Worm (Caenorhabditis elegans) whole organism, L3 larva: ENCODE results near the gene prmt-1.

ENCODE experiments used
- R02D3.7 ChIP-seq: fragments of 150-350 bp; optimal IDR thresholded peaks from 2 replicates; lab custom pipeline; 2014; ENCODE audit warnings: missing biosample characterization, missing genetic modification characterization
- ZK546.5 ChIP-seq: sonication (generic microtip); optimal IDR thresholded peaks from 2 replicates; lab custom pipeline; 2017; ENCODE audit warnings: missing biosample characterization, missing genetic modification characterization
- aly-2 ChIP-seq: fragments of 150-350 bp; optimal IDR thresholded peaks from 2 replicates; lab custom pipeline; 2014; ENCODE audit warnings: missing biosample characterization, missing genetic modification characterization
- ama-1 ChIP-seq: fragments of 150-350 bp; optimal IDR thresholded peaks from 2 replicates; lab custom pipeline; 2018
- ceh-16 ChIP-seq: sonication (generic microtip); optimal IDR thresholded peaks from 2 replicates; lab custom pipeline; 2017; ENCODE audit warnings: missing biosample characterization, missing genetic modification characterization
- ceh-28 ChIP-seq: fragments of 150-350 bp; optimal IDR thresholded peaks from 2 replicates; lab custom pipeline; 2014; ENCODE audit warnings: missing biosample characterization, missing genetic modification reagents, missing genetic modification characterization
- ceh-82 ChIP-seq: fragments of 150-350 bp; optimal IDR thresholded peaks from 2 replicates; lab custom pipeline; 2014; ENCODE audit warnings: missing biosample characterization, missing genetic modification characterization
- ceh-9 ChIP-seq: sonication (generic microtip); optimal IDR thresholded peaks from 2 replicates; lab custom pipeline; 2018; ENCODE audit warnings: missing biosample characterization, missing genetic modification characterization
- egl-27 ChIP-seq: sonication (generic microtip); optimal IDR thresholded peaks from 4 replicates; lab custom pipeline; 2017; ENCODE audit warnings: missing biosample characterization, missing genetic modification reagents, missing genetic modification characterization
- egl-5 ChIP-seq: fragments of 150-350 bp; optimal IDR thresholded peaks from 2 replicates; lab custom pipeline; 2017; ENCODE audit warnings: missing biosample characterization, missing genetic modification reagents, missing genetic modification characterization, inconsistent platforms
- elt-1 ChIP-seq: fragments of 150-350 bp; optimal IDR thresholded peaks from 2 replicates; lab custom pipeline; 2014; ENCODE audit warnings: missing biosample characterization, missing genetic modification characterization
- elt-2 ChIP-seq: sonication (generic microtip); optimal IDR thresholded peaks from 2 replicates; lab custom pipeline; 2016; ENCODE audit warnings: missing genetic modification reagents, mild to moderate bottlenecking, missing genetic modification characterization, missing compliant biosample characterization
- elt-3 ChIP-seq, 3 experiments: fragments of 150-350 bp in 1 of 3; sonication (generic microtip) in 2 of 3; optimal IDR thresholded peaks; 2 replicates in 2 of 3; 4 replicates in 1 of 3; lab custom pipeline; 2014 to 2017; ENCODE audit warnings: missing biosample characterization in 3 of 3, missing genetic modification characterization in 3 of 3
- eor-1 ChIP-seq, 2 experiments: fragments of 150-350 bp; optimal IDR thresholded peaks; 2 replicates each; lab custom pipeline; 2014 to 2018; ENCODE audit warnings: missing biosample characterization in 2 of 2, missing genetic modification characterization in 2 of 2
- fkh-10 ChIP-seq: sonication (generic microtip); optimal IDR thresholded peaks from 2 replicates; lab custom pipeline; 2017; ENCODE audit warnings: missing biosample characterization, missing genetic modification reagents, missing genetic modification characterization
- fkh-2 ChIP-seq: fragments of 150-350 bp; optimal IDR thresholded peaks from 2 replicates; lab custom pipeline; 2014; ENCODE audit warnings: missing biosample characterization, missing genetic modification reagents, missing genetic modification characterization
- hmg-11 ChIP-seq: sonication (generic microtip); optimal IDR thresholded peaks from 2 replicates; lab custom pipeline; 2016; ENCODE audit warnings: missing genetic modification characterization, missing compliant biosample characterization
- lin-15B ChIP-seq: fragments of 150-350 bp; optimal IDR thresholded peaks from 2 replicates; lab custom pipeline; 2014; ENCODE audit warnings: missing biosample characterization, missing genetic modification characterization
- lin-39 ChIP-seq: fragments of 150-350 bp; optimal IDR thresholded peaks from 2 replicates; lab custom pipeline; 2018; ENCODE audit warnings: missing biosample characterization, missing genetic modification reagents, missing genetic modification characterization
- lsy-12 ChIP-seq: sonication (generic microtip); optimal IDR thresholded peaks from 2 replicates; lab custom pipeline; 2016; ENCODE audit warnings: mild to moderate bottlenecking, missing genetic modification characterization, missing compliant biosample characterization
- mml-1 ChIP-seq: fragments of 150-350 bp; sonication (generic microtip); optimal IDR thresholded peaks from 3 replicates; lab custom pipeline; 2014; ENCODE audit warnings: missing biosample characterization, missing genetic modification characterization
- nfya-1 ChIP-seq: sonication (generic microtip); optimal IDR thresholded peaks from 2 replicates; lab custom pipeline; 2017; ENCODE audit warnings: missing genetic modification characterization, mild to moderate bottlenecking, missing compliant biosample characterization, antibody characterized with exemption, moderate library complexity; ENCODE audit not compliant: insufficient read depth
- nhr-12 ChIP-seq: fragments of 150-350 bp; optimal IDR thresholded peaks from 2 replicates; lab custom pipeline; 2014; ENCODE audit warnings: missing biosample characterization, missing genetic modification characterization
- nhr-23 ChIP-seq: fragments of 150-350 bp; optimal IDR thresholded peaks from 2 replicates; lab custom pipeline; 2014; ENCODE audit warnings: missing biosample characterization, missing genetic modification reagents, missing genetic modification characterization
- nhr-237 ChIP-seq: fragments of 150-350 bp; optimal IDR thresholded peaks from 2 replicates; lab custom pipeline; 2014; ENCODE audit warnings: missing biosample characterization, missing genetic modification characterization
- nhr-25 ChIP-seq: sonication (generic microtip); optimal IDR thresholded peaks from 2 replicates; lab custom pipeline; 2017; ENCODE audit warnings: missing biosample characterization, missing genetic modification characterization
- nhr-28 ChIP-seq: fragments of 150-350 bp; optimal IDR thresholded peaks from 2 replicates; lab custom pipeline; 2014; ENCODE audit warnings: missing biosample characterization, missing genetic modification characterization
- nhr-43 ChIP-seq: sonication (generic microtip); optimal IDR thresholded peaks from 2 replicates; lab custom pipeline; 2016; ENCODE audit warnings: mild to moderate bottlenecking, missing genetic modification characterization, missing compliant biosample characterization; ENCODE audit not compliant: poor library complexity, severe bottlenecking
- nhr-67 ChIP-seq: fragments of 150-350 bp; optimal IDR thresholded peaks from 2 replicates; lab custom pipeline; 2014; ENCODE audit warnings: missing biosample characterization, missing genetic modification characterization
- nhr-76 ChIP-seq: fragments of 150-350 bp; sonication (generic microtip); optimal IDR thresholded peaks from 5 replicates; lab custom pipeline; 2014; ENCODE audit warnings: missing biosample characterization, missing genetic modification characterization
- nhr-77 ChIP-seq: fragments of 150-350 bp; optimal IDR thresholded peaks from 2 replicates; lab custom pipeline; 2014; ENCODE audit warnings: missing biosample characterization, missing genetic modification characterization
- pha-4 ChIP-seq: fragments of 150-350 bp; optimal IDR thresholded peaks from 2 replicates; lab custom pipeline; 2014; ENCODE audit warnings: missing biosample characterization, missing genetic modification reagents, missing genetic modification characterization
- pqm-1 ChIP-seq: fragments of 150-350 bp; optimal IDR thresholded peaks from 2 replicates; lab custom pipeline; 2017; ENCODE audit warnings: missing biosample characterization, missing genetic modification characterization, inconsistent platforms
- sea-2 ChIP-seq: fragments of 150-350 bp; sonication (generic microtip); optimal IDR thresholded peaks from 4 replicates; lab custom pipeline; 2014; ENCODE audit warnings: missing biosample characterization, missing genetic modification reagents, missing genetic modification characterization
- snpc-4 ChIP-seq: fragments of 150-350 bp; optimal IDR thresholded peaks from 2 replicates; lab custom pipeline; 2014; ENCODE audit warnings: missing biosample characterization, missing genetic modification characterization
- tbx-2 ChIP-seq: sonication (generic microtip); optimal IDR thresholded peaks from 2 replicates; lab custom pipeline; 2016; ENCODE audit warnings: mild to moderate bottlenecking, missing genetic modification characterization, missing compliant biosample characterization
- zag-1 ChIP-seq: fragments of 150-350 bp; optimal IDR thresholded peaks from 2 replicates; lab custom pipeline; 2014; ENCODE audit warnings: missing biosample characterization, missing genetic modification characterization
- ztf-4 ChIP-seq: fragments of 150-350 bp; optimal IDR thresholded peaks from 2 replicates; lab custom pipeline; 2014; ENCODE audit warnings: missing biosample characterization, missing genetic modification characterization

prmt-1 gene

ce11 chrV:20276923-20277322 lies 7.4 kb upstream of the prmt-1 start:
- TF ChIP-seq ztf-4 (tag; lab: Kevin White, UChicago) (no peak), ceh-82 (no peak), snpc-4 (tag; lab: Kevin White, UChicago) (no peak), mml-1 (tag; lab: Kevin White, UChicago) (no peak), nhr-12 (tag; lab: Kevin White, UChicago) (no peak), hmg-11 (tag; lab: Kevin White, UChicago) (no peak), nhr-43 (tag; lab: Kevin White, UChicago) (no peak), ceh-9 (no peak), elt-1 (tag; lab: Kevin White, UChicago) (no peak), nhr-23 (tag; lab: Kevin White, UChicago) (no peak), fkh-2 (no peak), R02D3.7 (no peak)
- TF ChIP-seq, all 47 proteins: peak for 0

ce11 chrV:20266992-20267391 lies 2.5 kb downstream of the prmt-1 start, which contains the start of gene mdt-17:
Gene mdt-17 (minus strand): TSS chrV:20267247.
- TF ChIP-seq R02D3.7 (no peak), ama-1 (lab: Kevin White, UChicago) (no peak), fkh-2 (no peak), nhr-43 (tag; lab: Kevin White, UChicago) (no peak), elt-1 (tag; lab: Kevin White, UChicago) (no peak), nhr-12 (tag; lab: Kevin White, UChicago) (no peak), zag-1 (no peak), hmg-11 (tag; lab: Kevin White, UChicago) (no peak), elt-2 (tag; lab: Kevin White, UChicago) (no peak), lin-15B (tag; lab: Kevin White, UChicago) (no peak), nhr-76 (tag; lab: Kevin White, UChicago) (no peak), snpc-4 (tag; lab: Kevin White, UChicago) (no peak), ceh-16 (tag; lab: Kevin White, UChicago) (no peak), ZK546.5 (no peak), nhr-28 (tag; lab: Kevin White, UChicago) (no peak)
- TF ChIP-seq, all 47 proteins: peak for 0

ce11 chrV:20249438-20250120 lies 19.9 kb downstream of the prmt-1 start, which contains the start of gene swsn-1:
Gene swsn-1 (minus strand): TSS chrV:20249488.
- TF ChIP-seq sea-2 (GFP tag; lab: Kevin White, UChicago), result no peak
- no peak for TF ChIP-seq nhr-67
- TF ChIP-seq ceh-16 (tag; lab: Kevin White, UChicago), result no peak
- no peak for TF ChIP-seq nhr-43 (tag; lab: Kevin White, UChicago)
- TF ChIP-seq nhr-76 (tag; lab: Kevin White, UChicago), result no peak
- TF ChIP-seq lin-39 (tag; lab: Kevin White, UChicago), result no peak
- no peak for TF ChIP-seq tbx-2
- no peak for TF ChIP-seq nhr-77
- TF ChIP-seq ceh-82, result no peak
- TF ChIP-seq zag-1, result no peak
- peak; percentile 6 for TF ChIP-seq pqm-1 (tag; lab: Kevin White, UChicago)
- TF ChIP-seq nhr-12 (tag; lab: Kevin White, UChicago), result no peak
- TF ChIP-seq nhr-23 (tag; lab: Kevin White, UChicago), result no peak
- peak; percentile 63 for TF ChIP-seq nfya-1 (tag; lab: Kevin White, UChicago)
- TF ChIP-seq nhr-237 (tag; lab: Kevin White, UChicago), result no peak
- no peak for TF ChIP-seq nhr-25
- TF ChIP-seq mml-1 (tag; lab: Kevin White, UChicago), result no peak
- TF ChIP-seq egl-27 (tag; lab: Kevin White, UChicago), result no peak
- no peak for TF ChIP-seq nhr-28 (tag; lab: Kevin White, UChicago)
- TF ChIP-seq eor-1 (tag; optimal IDR thresholded peaks at IDR 0.05; lab: Kevin White, UChicago), result no peak
- TF ChIP-seq hmg-11 (tag; lab: Kevin White, UChicago), result peak; percentile 85
- TF ChIP-seq elt-3 (tag; optimal IDR thresholded peaks at IDR 0.05; lab: Kevin White, UChicago), result no peak
- no peak for TF ChIP-seq elt-2 (tag; lab: Kevin White, UChicago)
- no peak for TF ChIP-seq ama-1 (lab: Kevin White, UChicago)
- no peak for TF ChIP-seq egl-5
- no peak for TF ChIP-seq elt-1 (tag; lab: Kevin White, UChicago)
- peak; percentile 36 for TF ChIP-seq ceh-28 (tag; lab: Kevin White, UChicago)
- peak; percentile 10 for TF ChIP-seq lin-15B (tag; lab: Kevin White, UChicago)
- no peak for TF ChIP-seq fkh-2
- TF ChIP-seq fkh-10 (GFP tag; lab: Kevin White, UChicago), result no peak
- no peak for TF ChIP-seq pha-4 (tag; lab: Kevin White, UChicago)
- TF ChIP-seq ceh-9, result no peak
- no peak for TF ChIP-seq R02D3.7
- no peak for TF ChIP-seq aly-2 (tag; lab: Kevin White, UChicago)
- no peak for TF ChIP-seq lsy-12
